Worm (Caenorhabditis elegans) whole organism, midembryonic: ENCODE data around the gene mig-32.

Experiments
- T22C8.4 ChIP-seq: fragments of 200-800 bp; sonication (Bioruptor generic); IDR thresholded peaks from 2 replicates; pipeline ENCODE4 v1.3.6; 2022; ENCODE audit warnings: missing genetic modification characterization, missing compliant biosample characterization
- cog-1 ChIP-seq: sonication (generic microtip); optimal IDR thresholded peaks from 2 replicates; lab custom pipeline; 2016; ENCODE audit warnings: missing genetic modification characterization, missing compliant biosample characterization
- flt-1 ChIP-seq: fragments of 200-800 bp; sonication (Bioruptor generic); IDR thresholded peaks from 2 replicates; pipeline ENCODE4 v1.3.6; 2022; ENCODE audit warnings: missing genetic modification characterization, missing compliant biosample characterization
- klf-2 ChIP-seq: fragments of 200-800 bp; sonication (Bioruptor generic); conservative IDR thresholded peaks from 2 replicates; pipeline ENCODE4 v1.3.6; 2022; ENCODE audit warnings: missing genetic modification reagents, missing genetic modification characterization, missing compliant biosample characterization
- med-1 ChIP-seq: sonication (generic microtip); optimal IDR thresholded peaks from 2 replicates; lab custom pipeline; 2017; ENCODE audit warnings: missing genetic modification characterization, mild to moderate bottlenecking, missing compliant biosample characterization, antibody characterized with exemption, missing genetic modification reagents; ENCODE audit not compliant: insufficient read depth
- ref-1 ChIP-seq: fragments of 200-800 bp; sonication (Bioruptor generic); conservative IDR thresholded peaks from 2 replicates; pipeline ENCODE4 v1.3.6; 2022; ENCODE audit warnings: missing genetic modification reagents, missing genetic modification characterization, missing compliant biosample characterization
- tab-1 ChIP-seq: fragments of 200-800 bp; sonication (Bioruptor generic); IDR thresholded peaks from 2 replicates; pipeline ENCODE4 v1.3.6; 2022; ENCODE audit warnings: missing genetic modification characterization, missing compliant biosample characterization
- ztf-23 ChIP-seq: fragments of 200-800 bp; sonication (Bioruptor generic); IDR thresholded peaks from 2 replicates; pipeline ENCODE4 v1.3.6; 2022; ENCODE audit warnings: missing genetic modification reagents, missing genetic modification characterization, missing compliant biosample characterization
- ztf-29 ChIP-seq: fragments of 200-800 bp; sonication (Bioruptor generic); IDR thresholded peaks from 2 replicates; pipeline ENCODE4 v1.3.6; 2022; ENCODE audit warnings: missing genetic modification reagents, missing genetic modification characterization, missing compliant biosample characterization

mig-32 gene

ce11 chrIV:12056603-12057002, 35.4 kb downstream of the mig-32 start, which contains the start of gene K08E4.2:
Gene K08E4.2 (minus strand): TSS chrIV:12056656.
- TF ChIP-seq klf-2 (GFP tag; lab: Robert Waterston, UW) (no peak), flt-1 (GFP tag; lab: Robert Waterston, UW) (no peak), tab-1 (GFP tag; lab: Robert Waterston, UW) (no peak), cog-1 (no peak), ztf-23 (GFP tag; lab: Robert Waterston, UW) (no peak), ref-1 (GFP tag; lab: Robert Waterston, UW) (no peak)

ce11 chrIV:12052461-12052860, 39.6 kb downstream of the mig-32 start:
- TF ChIP-seq T22C8.4 (no peak), ztf-29 (GFP tag; lab: Robert Waterston, UW) (no peak), klf-2 (GFP tag; lab: Robert Waterston, UW) (no peak), med-1 (GFP tag; lab: Kevin White, UChicago) (no peak), ztf-23 (GFP tag; lab: Robert Waterston, UW) (no peak), tab-1 (GFP tag; lab: Robert Waterston, UW) (no peak), ref-1 (GFP tag; lab: Robert Waterston, UW) (no peak), flt-1 (GFP tag; lab: Robert Waterston, UW) (no peak), cog-1 (no peak)

- TF ChIP-seq T22C8.4 (peak; percentile 53; the same call in 1 of the 2 replicates), cog-1 (no peak), klf-2 (GFP tag; lab: Robert Waterston, UW) (no peak)
Observed at ce11 chrIV:12051049-12051792, 40.8 kb downstream of the mig-32 start, which contains the start of the genes bre-5 and spt-5. Gene bre-5 (minus strand): TSS chrIV:12051215. Gene spt-5 (plus strand): TSS chrIV:12051491.

- TF ChIP-seq ref-1 (GFP tag; lab: Robert Waterston, UW) (no peak), ztf-23 (GFP tag; lab: Robert Waterston, UW) (no peak), cog-1 (no peak), flt-1 (GFP tag; lab: Robert Waterston, UW) (no peak), ztf-29 (GFP tag; lab: Robert Waterston, UW) (no peak), tab-1 (GFP tag; lab: Robert Waterston, UW) (no peak), med-1 (GFP tag; lab: Kevin White, UChicago) (no peak), klf-2 (GFP tag; lab: Robert Waterston, UW) (no peak), T22C8.4 (no peak)
Observed at ce11 chrIV:12047552-12048347, 44.3 kb downstream of the mig-32 start, which contains the start of gene T12G3.4. Gene T12G3.4 (plus strand): TSS chrIV:12048256.

ce11 chrIV:12046524-12047203, 45.3 kb downstream of the mig-32 start, which contains the start of gene T12G3.2:
Gene T12G3.2 (minus strand): TSS chrIV:12046967.
- TF ChIP-seq klf-2 (GFP tag; lab: Robert Waterston, UW) = no peak
- no peak for TF ChIP-seq tab-1 (GFP tag; lab: Robert Waterston, UW)
- TF ChIP-seq ref-1 (GFP tag; lab: Robert Waterston, UW) = no peak
- no peak for TF ChIP-seq ztf-29 (GFP tag; lab: Robert Waterston, UW)
- TF ChIP-seq cog-1 = no peak
- TF ChIP-seq med-1 (GFP tag; lab: Kevin White, UChicago) = no peak
- TF ChIP-seq flt-1 (GFP tag; lab: Robert Waterston, UW) = no peak
- no peak for TF ChIP-seq T22C8.4
- TF ChIP-seq ztf-23 (GFP tag; lab: Robert Waterston, UW) = no peak

ce11 chrIV:12044844-12045738, 46.9 kb downstream of the mig-32 start:
- TF ChIP-seq flt-1 (GFP tag; lab: Robert Waterston, UW) (no peak), ref-1 (GFP tag; lab: Robert Waterston, UW) (no peak), cog-1 (no peak), tab-1 (GFP tag; lab: Robert Waterston, UW) (no peak), ztf-23 (GFP tag; lab: Robert Waterston, UW) (no peak), ztf-29 (GFP tag; lab: Robert Waterston, UW) (no peak), T22C8.4 (no peak), med-1 (GFP tag; lab: Kevin White, UChicago) (no peak), klf-2 (GFP tag; lab: Robert Waterston, UW) (no peak)

ce11 chrIV:12043054-12043453, 49.0 kb downstream of the mig-32 start:
- TF ChIP-seq ztf-29 (GFP tag; lab: Robert Waterston, UW) = no peak
- TF ChIP-seq T22C8.4 = no peak
- TF ChIP-seq flt-1 (GFP tag; lab: Robert Waterston, UW) = no peak
- no peak for TF ChIP-seq tab-1 (GFP tag; lab: Robert Waterston, UW)
- TF ChIP-seq cog-1 = no peak
- no peak for TF ChIP-seq ref-1 (GFP tag; lab: Robert Waterston, UW)
- TF ChIP-seq med-1 (GFP tag; lab: Kevin White, UChicago) = no peak
- TF ChIP-seq ztf-23 (GFP tag; lab: Robert Waterston, UW) = no peak
- TF ChIP-seq klf-2 (GFP tag; lab: Robert Waterston, UW) = no peak

ce11 chrIV:12040431-12040830, 51.6 kb downstream of the mig-32 start:
- no peak for TF ChIP-seq med-1 (GFP tag; lab: Kevin White, UChicago)
- no peak for TF ChIP-seq ztf-29 (GFP tag; lab: Robert Waterston, UW)
- no peak for TF ChIP-seq ref-1 (GFP tag; lab: Robert Waterston, UW)
- TF ChIP-seq flt-1 (GFP tag; lab: Robert Waterston, UW) = no peak
- no peak for TF ChIP-seq cog-1
- no peak for TF ChIP-seq klf-2 (GFP tag; lab: Robert Waterston, UW)
- no peak for TF ChIP-seq T22C8.4
- TF ChIP-seq ztf-23 (GFP tag; lab: Robert Waterston, UW) = no peak
- no peak for TF ChIP-seq tab-1 (GFP tag; lab: Robert Waterston, UW)
